Fruit fly (Drosophila melanogaster): ENCODE data around the gene ND-ASHI.
A peak's percentile ranks its signal among the peaks of the same experiment; 100 is the strongest.

The ND-ASHI gene

dm6 chrX:6699255-6699885, 20.5 kb upstream of the ND-ASHI start, which contains the start of gene CG14441 (continued):
- TF ChIP-seq CG2129 (GFP tag; IDR thresholded peaks at IDR 0.05; ENCODE audit: partially characterized antibody) (peak; percentile 100), klu (GFP tag; IDR thresholded peaks at IDR 0.05) (no peak), CG10321 (GFP tag; IDR thresholded peaks at IDR 0.05) (no peak), Sry-δ (GFP tag; optimal IDR thresholded peaks at IDR 0.05) (peak; percentile 31), CG8281 (tag; optimal IDR thresholded peaks at IDR 0.05) (peak; percentile 97), chif (GFP tag; optimal IDR thresholded peaks at IDR 0.05) (no peak), CG4707 (GFP tag; optimal IDR thresholded peaks at IDR 0.05) (peak; percentile 41), trem (tag; optimal IDR thresholded peaks at IDR 0.05) (no peak), CG18262 (tag; optimal IDR thresholded peaks at IDR 0.05) (peak; percentile 17), CG43689 (GFP tag; IDR thresholded peaks at IDR 0.05) (no peak), chinmo (GFP tag; IDR thresholded peaks at IDR 0.05; ENCODE audit: partially characterized antibody) (peak; percentile 98), pho (GFP tag; optimal IDR thresholded peaks at IDR 0.05) (peak; percentile 10), CG8944 (GFP tag; optimal IDR thresholded peaks at IDR 0.05) (no peak), Trl (optimal IDR thresholded peaks at IDR 0.05) (no peak), Trl (GFP tag; optimal IDR thresholded peaks at IDR 0.05) (peak; percentile 28), knrl (GFP tag; IDR thresholded peaks at IDR 0.05; ENCODE audit: partially characterized antibody) (peak; percentile 95), CG13894 (tag; optimal IDR thresholded peaks at IDR 0.05) (peak; percentile 77), CG1647 (GFP tag; optimal IDR thresholded peaks at IDR 0.05) (no peak), yki (optimal IDR thresholded peaks at IDR 0.05) (no peak), nerfin-1 (tag; optimal IDR thresholded peaks at IDR 0.05) (peak; percentile 66), kay (GFP tag; optimal IDR thresholded peaks at IDR 0.05) (peak; percentile 1), Adf1 (GFP tag; IDR thresholded peaks at IDR 0.05) (peak; percentile 41; the same call in 1 of the 2 replicates), ewg (GFP tag; optimal IDR thresholded peaks at IDR 0.05) (no peak), CG32532 (GFP tag; IDR thresholded peaks at IDR 0.05) (peak; percentile 63), CG7928 (GFP tag; optimal IDR thresholded peaks at IDR 0.05) (no peak), CG6272 (GFP tag; IDR thresholded peaks at IDR 0.05) (no peak; the same call in 1 of the 2 replicates), CG6813 (GFP tag; optimal IDR thresholded peaks at IDR 0.05) (peak; percentile 34), sisA (GFP tag; IDR thresholded peaks at IDR 0.05) (no peak), CG10959 (GFP tag; IDR thresholded peaks at IDR 0.05) (no peak), amos (GFP tag; IDR thresholded peaks at IDR 0.05; ENCODE audit: partially characterized antibody) (peak; percentile 93), unc-4 (GFP tag; IDR thresholded peaks at IDR 0.05; ENCODE audit: partially characterized antibody) (peak; percentile 99), slp2 (GFP tag; optimal IDR thresholded peaks at IDR 0.05) (no peak), peb (GFP tag; IDR thresholded peaks at IDR 0.05) (no peak), CG11085 (GFP tag; IDR thresholded peaks at IDR 0.05) (no peak), dmrt11E (tag; optimal IDR thresholded peaks at IDR 0.05) (peak; percentile 17), CG4854 (GFP tag; optimal IDR thresholded peaks at IDR 0.05) (no peak), CG1602 (GFP tag; optimal IDR thresholded peaks at IDR 0.05) (no peak), Hey (tag; optimal IDR thresholded peaks at IDR 0.05) (peak; percentile 40), maf-S (GFP tag; optimal IDR thresholded peaks at IDR 0.05) (no peak), CG7357 (GFP tag; IDR thresholded peaks at IDR 0.05) (no peak), CG3995 (GFP tag; optimal IDR thresholded peaks at IDR 0.05) (no peak), vvl (GFP tag; IDR thresholded peaks at IDR 0.05) (0 out of 2 replicates have a peak, but pooled peaks have one; percentile 14), Mad (GFP tag; optimal IDR thresholded peaks at IDR 0.05) (peak; percentile 52), repo (GFP tag; optimal IDR thresholded peaks at IDR 0.05) (no peak), CG18476 (GFP tag; optimal IDR thresholded peaks at IDR 0.05) (peak; percentile 3), CG4820 (GFP tag; optimal IDR thresholded peaks at IDR 0.05) (peak; percentile 9), zen (tag; optimal IDR thresholded peaks at IDR 0.05) (no peak), cad (GFP tag; optimal IDR thresholded peaks at IDR 0.05) (no peak), bowl (GFP tag; IDR thresholded peaks at IDR 0.05) (no peak), CG13296 (GFP tag; optimal IDR thresholded peaks at IDR 0.05) (peak; percentile 78), CG10654 (GFP tag; optimal IDR thresholded peaks at IDR 0.05) (no peak)

Data from whole organism, embryonic.